Fruit fly (Drosophila melanogaster): ENCODE data around the gene CG31675.

dm6 chr2L:20911374-20911773 lies 43.8 kb downstream of the CG31675 start:
- TF ChIP-seq ttk (optimal IDR thresholded peaks at IDR 0.05) (no peak), insv (optimal IDR thresholded peaks at IDR 0.05) (no peak), Myc (optimal IDR thresholded peaks at IDR 0.05) (no peak), psq (optimal IDR thresholded peaks at IDR 0.05) (no peak)

Measured in Kc167 (cell line).